Worm (Caenorhabditis elegans) whole organism, mixed stage, embryonic: Measurements from ENCODE around the gene Y37D8A.4.

Experiments
- elt-1 ChIP-seq: sonication (generic microtip); optimal IDR thresholded peaks from 2 replicates; lab custom pipeline; 2017; ENCODE audit warnings: missing genetic modification characterization, mild to moderate bottlenecking, missing compliant biosample characterization, antibody characterized with exemption, moderate library complexity, borderline replicate concordance; ENCODE audit not compliant: insufficient read depth
- elt-3 ChIP-seq: fragments of 150-350 bp; optimal IDR thresholded peaks from 2 replicates; lab custom pipeline; 2014; ENCODE audit warnings: missing biosample characterization, missing genetic modification characterization
- lsy-2 ChIP-seq: fragments of 150-350 bp; optimal IDR thresholded peaks from 2 replicates; lab custom pipeline; 2014; ENCODE audit warnings: missing biosample characterization, missing genetic modification characterization
- nhr-237 ChIP-seq: fragments of 150-350 bp; optimal IDR thresholded peaks from 2 replicates; lab custom pipeline; 2014; ENCODE audit warnings: missing biosample characterization, missing genetic modification characterization
- nhr-28 ChIP-seq: fragments of 150-350 bp; optimal IDR thresholded peaks from 2 replicates; lab custom pipeline; 2014; ENCODE audit warnings: missing biosample characterization, missing genetic modification characterization
- nhr-76 ChIP-seq: sonication (generic microtip); optimal IDR thresholded peaks from 2 replicates; lab custom pipeline; 2017; ENCODE audit warnings: missing biosample characterization, missing genetic modification characterization
- snpc-4 ChIP-seq: fragments of 150-350 bp; optimal IDR thresholded peaks from 2 replicates; lab custom pipeline; 2014; ENCODE audit warnings: missing biosample characterization, missing genetic modification characterization
- unc-39 ChIP-seq: fragments of 150-350 bp; optimal IDR thresholded peaks from 2 replicates; lab custom pipeline; 2014; ENCODE audit warnings: missing biosample characterization, missing genetic modification characterization
- unc-62 ChIP-seq: fragments of 150-350 bp; optimal IDR thresholded peaks from 2 replicates; lab custom pipeline; 2014; ENCODE audit warnings: missing biosample characterization, missing genetic modification reagents, missing genetic modification characterization
- ztf-11 ChIP-seq: fragments of 150-350 bp; optimal IDR thresholded peaks from 2 replicates; lab custom pipeline; 2014; ENCODE audit warnings: missing biosample characterization, missing genetic modification characterization

ce11 chrIII:12870060-12870696 is 31.4 kb upstream of the Y37D8A.4 start, which contains the start of gene Y37D8A.6:
- no peak for TF ChIP-seq elt-3
- TF ChIP-seq nhr-237 = no peak
- TF ChIP-seq snpc-4 (tag; lab: Kevin White, UChicago) = no peak
- no peak for TF ChIP-seq elt-1 (tag; lab: Kevin White, UChicago)
- no peak for TF ChIP-seq ztf-11 (tag; lab: Kevin White, UChicago)
- no peak for TF ChIP-seq unc-62
- no peak for TF ChIP-seq nhr-28
- no peak for TF ChIP-seq unc-39 (tag; lab: Kevin White, UChicago)
- TF ChIP-seq nhr-76 = no peak
- no peak for TF ChIP-seq lsy-2
